Worm (Caenorhabditis elegans) whole organism, L4 larva: Measurements from ENCODE around the gene sdz-15.

Experiments
- aha-1 ChIP-seq: fragments of 150-350 bp; peaks from one replicate; lab custom pipeline; 2014; ENCODE audit warnings: missing biosample characterization, missing genetic modification characterization
- nhr-76 ChIP-seq: fragments of 150-350 bp; optimal IDR thresholded peaks from 2 replicates; lab custom pipeline; 2014; ENCODE audit warnings: missing biosample characterization, missing genetic modification characterization
- zfp-2 ChIP-seq: sonication (generic microtip); optimal IDR thresholded peaks from 2 replicates; lab custom pipeline; 2016; ENCODE audit warnings: mild to moderate bottlenecking, missing genetic modification characterization, missing compliant biosample characterization

DNA sequence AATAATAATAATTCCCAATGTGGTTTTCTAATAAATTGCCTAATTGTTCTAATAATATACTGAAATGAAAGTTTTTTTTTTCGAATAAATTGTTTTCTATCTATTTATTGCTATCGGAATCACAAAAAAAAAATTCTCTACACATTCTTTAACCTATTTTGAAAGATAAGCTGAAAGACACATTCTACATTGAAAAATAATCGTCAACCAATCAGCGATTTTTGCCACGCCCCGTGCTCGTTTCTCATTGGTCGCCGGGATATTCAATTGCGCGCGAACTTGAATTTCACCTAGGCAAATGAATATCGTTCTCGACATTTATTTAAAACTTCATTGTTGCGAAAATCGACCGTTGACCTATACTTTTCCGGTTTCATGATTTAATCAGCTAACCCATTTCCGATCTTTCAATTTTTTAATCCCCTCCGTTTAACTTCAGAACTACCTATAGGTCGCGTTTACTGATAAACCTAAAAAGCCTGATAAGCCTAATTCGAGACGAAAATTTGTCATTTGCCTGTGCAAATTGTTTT lies 1.8 kb downstream of the sdz-15 start, which contains the start of gene F23F12.3:
- TF ChIP-seq nhr-76 (no peak), zfp-2 (tag; lab: Kevin White, UChicago) (no peak), aha-1 (tag; lab: Kevin White, UChicago) (peak; percentile 74)
